Fruit fly (Drosophila melanogaster): ENCODE measurements around the gene robo2.

Gene robo2

dm6 chr2L:1361771-1362632 is 58.3 kb downstream of the robo2 start, which contains the start of gene NLaz (continued):
- no peak for TF ChIP-seq Trl (optimal IDR thresholded peaks at IDR 0.05)
- no peak for TF ChIP-seq Trl (GFP tag; optimal IDR thresholded peaks at IDR 0.05)
- TF ChIP-seq phol (tag; optimal IDR thresholded peaks at IDR 0.05): no peak
- TF ChIP-seq seq (GFP tag; IDR thresholded peaks at IDR 0.05): no peak
- peak; percentile 48 for TF ChIP-seq CG7839 (tag; optimal IDR thresholded peaks at IDR 0.05)
- no peak for TF ChIP-seq CG18764 (GFP tag; optimal IDR thresholded peaks at IDR 0.05)
- no peak for TF ChIP-seq NC2α (GFP tag; optimal IDR thresholded peaks at IDR 0.05)
- no peak for TF ChIP-seq MESR4 (GFP tag; optimal IDR thresholded peaks at IDR 0.05)
- TF ChIP-seq CG6254 (GFP tag; optimal IDR thresholded peaks at IDR 0.05): no peak
- TF ChIP-seq Sin3A (optimal IDR thresholded peaks at IDR 0.05): no peak
- peak; percentile 94 for TF ChIP-seq Med (GFP tag)
- TF ChIP-seq CG1603 (tag; optimal IDR thresholded peaks at IDR 0.05): peak; percentile 35
- TF ChIP-seq fd3F (GFP tag; optimal IDR thresholded peaks at IDR 0.05): peak; percentile 27
- peak; percentile 9 for TF ChIP-seq pum (GFP tag; optimal IDR thresholded peaks at IDR 0.05)
- TF ChIP-seq ham (GFP tag; IDR thresholded peaks at IDR 0.05): no peak
- peak; percentile 38; the same call in 1 of the 2 replicates for TF ChIP-seq ssp (GFP tag; IDR thresholded peaks at IDR 0.05)
- no peak for TF ChIP-seq CG12071 (GFP tag; optimal IDR thresholded peaks at IDR 0.05)
- no peak for TF ChIP-seq CG6272 (GFP tag; IDR thresholded peaks at IDR 0.05)
- TF ChIP-seq danr (GFP tag; IDR thresholded peaks at IDR 0.05): no peak
- TF ChIP-seq CG32532 (GFP tag; IDR thresholded peaks at IDR 0.05): peak; percentile 62; the same call in 1 of the 2 replicates
- TF ChIP-seq Oli (tag; optimal IDR thresholded peaks at IDR 0.05): peak; percentile 53
- peak; percentile 57 for TF ChIP-seq unpg (GFP tag; optimal IDR thresholded peaks at IDR 0.05)
- peak; percentile 60 for TF ChIP-seq Mad (GFP tag; optimal IDR thresholded peaks at IDR 0.05)
- TF ChIP-seq dysf (GFP tag; IDR thresholded peaks at IDR 0.05): peak; percentile 69
- TF ChIP-seq B-H2 (GFP tag; optimal IDR thresholded peaks at IDR 0.05): peak; percentile 4
- TF ChIP-seq Hr3 (GFP tag; optimal IDR thresholded peaks at IDR 0.05): peak; percentile 27
- TF ChIP-seq CG10959 (GFP tag; IDR thresholded peaks at IDR 0.05): peak; percentile 57
- no peak for TF ChIP-seq usp (GFP tag; optimal IDR thresholded peaks at IDR 0.05)
- TF ChIP-seq Hmx (GFP tag; optimal IDR thresholded peaks at IDR 0.05): no peak
- no peak for TF ChIP-seq pho (GFP tag; optimal IDR thresholded peaks at IDR 0.05)
- no peak for TF ChIP-seq CG16779 (GFP tag; IDR thresholded peaks at IDR 0.05)
- no peak for TF ChIP-seq hth (optimal IDR thresholded peaks at IDR 0.05)
- peak; percentile 34 for TF ChIP-seq CG30431 (GFP tag; optimal IDR thresholded peaks at IDR 0.05)
- TF ChIP-seq org-1 (GFP tag; optimal IDR thresholded peaks at IDR 0.05): no peak
- TF ChIP-seq Dll (GFP tag; IDR thresholded peaks at IDR 0.05; ENCODE audit: partially characterized antibody): no peak
- no peak for TF ChIP-seq Hr39 (optimal IDR thresholded peaks at IDR 0.05)
- no peak for TF ChIP-seq Blimp-1 (GFP tag; optimal IDR thresholded peaks at IDR 0.05)
- TF ChIP-seq CG2120 (GFP tag; optimal IDR thresholded peaks at IDR 0.05): no peak
- TF ChIP-seq onecut (GFP tag; IDR thresholded peaks at IDR 0.05): peak; percentile 85
- peak; percentile 78; the same call in 1 of the 2 replicates for TF ChIP-seq lmd (GFP tag; IDR thresholded peaks at IDR 0.05)
- TF ChIP-seq br (optimal IDR thresholded peaks at IDR 0.05): no peak
- TF ChIP-seq tna (GFP tag; IDR thresholded peaks at IDR 0.05; ENCODE audit: partially characterized antibody): no peak
- TF ChIP-seq dmrt11E (tag; optimal IDR thresholded peaks at IDR 0.05): no peak
- TF ChIP-seq Chrac-16 (GFP tag; optimal IDR thresholded peaks at IDR 0.05): no peak
- no peak for TF ChIP-seq cato (GFP tag; optimal IDR thresholded peaks at IDR 0.05; ENCODE audit: borderline replicate concordance)
- TF ChIP-seq CG12744 (GFP tag; optimal IDR thresholded peaks at IDR 0.05): peak; percentile 37
- TF ChIP-seq CG3847 (GFP tag; IDR thresholded peaks at IDR 0.05): peak; percentile 53
- TF ChIP-seq TFAM (GFP tag; optimal IDR thresholded peaks at IDR 0.05): no peak
- peak; percentile 28 for TF ChIP-seq dmrt99B (tag; optimal IDR thresholded peaks at IDR 0.05)
- TF ChIP-seq CG2712 (tag; optimal IDR thresholded peaks at IDR 0.05): no peak
- no peak for TF ChIP-seq CG9797 (GFP tag; optimal IDR thresholded peaks at IDR 0.05)
- TF ChIP-seq Dp (GFP tag; optimal IDR thresholded peaks at IDR 0.05): peak; percentile 4
